5 fruit fly cellular contexts compared by ENCODE assay signal in genomic region chr3R:14886011-14886534, dm6.
A peak's percentile ranks its signal among the peaks of the same experiment; 100 is the strongest.
TF ChIP-seq lines count a peak whose summit lies in the region.

Gene Rrp6, minus strand, starts transcription at chr3R:14886246.
Gene CG33331, plus strand, starts transcription at chr3R:14886456.
Gene CG33332, plus strand, starts transcription at chr3R:14886456.

- peak; percentile 57 for TF ChIP-seq CTCF in whole organism, embryonic (GFP tag; optimal IDR thresholded peaks at IDR 0.05; lab: Kevin White, UChicago)

TF ChIP-seq in whole organism, adult, 20 proteins besides CTCF, POLR2A, EP300 and RAD21 (continues in another document):
- TF ChIP-seq Mnt (GFP tag; optimal IDR thresholded peaks at IDR 0.05; lab: Kevin White, UChicago): peak; percentile 92
- TF ChIP-seq CG7045 (GFP tag; optimal IDR thresholded peaks at IDR 0.05; lab: Kevin White, UChicago): peak; percentile 85
- no peak for TF ChIP-seq toe (GFP tag; optimal IDR thresholded peaks at IDR 0.05; lab: Kevin White, UChicago)
- peak; percentile 83 for TF ChIP-seq CG1620 (GFP tag; optimal IDR thresholded peaks at IDR 0.05; lab: Kevin White, UChicago)
- no peak for TF ChIP-seq cnc (optimal IDR thresholded peaks at IDR 0.05; lab: Kevin White, UChicago)
- peak; percentile 83 for TF ChIP-seq CG11617 (GFP tag; optimal IDR thresholded peaks at IDR 0.05; lab: Kevin White, UChicago)
- no peak for TF ChIP-seq kay (GFP tag; lab: Kevin White, UChicago; ENCODE audit: borderline replicate concordance)
- no peak for TF ChIP-seq CG5204 (GFP tag; optimal IDR thresholded peaks at IDR 0.05; lab: Kevin White, UChicago)
- TF ChIP-seq CG12768 (GFP tag; optimal IDR thresholded peaks at IDR 0.05; lab: Kevin White, UChicago): peak; percentile 88
- peak; percentile 90 for TF ChIP-seq Crg-1 (GFP tag; optimal IDR thresholded peaks at IDR 0.05; lab: Kevin White, UChicago)
- TF ChIP-seq CG7101 (tag; optimal IDR thresholded peaks at IDR 0.05; lab: Kevin White, UChicago): peak; percentile 85
- TF ChIP-seq Clk (GFP tag; optimal IDR thresholded peaks at IDR 0.05; lab: Kevin White, UChicago): peak; percentile 73
- peak; percentile 83 for TF ChIP-seq bab1 (GFP tag; optimal IDR thresholded peaks at IDR 0.05; lab: Kevin White, UChicago)
- TF ChIP-seq Hr96 (GFP tag; optimal IDR thresholded peaks at IDR 0.05; lab: Kevin White, UChicago): no peak
- peak; percentile 64 for TF ChIP-seq ovo (GFP tag; optimal IDR thresholded peaks at IDR 0.05; lab: Kevin White, UChicago)
- TF ChIP-seq pad (GFP tag; optimal IDR thresholded peaks at IDR 0.05; lab: Kevin White, UChicago): peak; percentile 76
- peak; percentile 52 for TF ChIP-seq tj (GFP tag; optimal IDR thresholded peaks at IDR 0.05; lab: Kevin White, UChicago)
- TF ChIP-seq CG33017 (tag; optimal IDR thresholded peaks at IDR 0.05; lab: Kevin White, UChicago): peak; percentile 76

TF ChIP-seq in whole organism, embryonic, 481 proteins besides CTCF, POLR2A, EP300 and RAD21 (continues in another document):
- peak; percentile 69 for TF ChIP-seq mam (GFP tag; optimal IDR thresholded peaks at IDR 0.05; lab: Kevin White, UChicago)
- no peak for TF ChIP-seq exex (tag; optimal IDR thresholded peaks at IDR 0.05; lab: Kevin White, UChicago)
- TF ChIP-seq da (GFP tag; optimal IDR thresholded peaks at IDR 0.05; lab: Kevin White, UChicago): no peak
- no peak for TF ChIP-seq en (GFP tag; optimal IDR thresholded peaks at IDR 0.05; lab: Kevin White, UChicago)
- TF ChIP-seq HLH54F (GFP tag; optimal IDR thresholded peaks at IDR 0.05; lab: Kevin White, UChicago): peak; percentile 74
- TF ChIP-seq pfk (GFP tag; optimal IDR thresholded peaks at IDR 0.05; lab: Kevin White, UChicago): peak; percentile 22
- no peak for TF ChIP-seq pb (GFP tag; optimal IDR thresholded peaks at IDR 0.05; lab: Kevin White, UChicago)
- TF ChIP-seq Asciz (GFP tag; optimal IDR thresholded peaks at IDR 0.05; lab: Kevin White, UChicago): no peak
- peak; percentile 63 for TF ChIP-seq CG12942 (GFP tag; optimal IDR thresholded peaks at IDR 0.05; lab: Kevin White, UChicago)
- TF ChIP-seq CG10979 (tag; optimal IDR thresholded peaks at IDR 0.05; lab: Kevin White, UChicago): peak; percentile 47
- TF ChIP-seq GATAe (GFP tag; conservative IDR thresholded peaks at IDR 0.05; lab: Robert Waterston, UW): no peak
- TF ChIP-seq HLH3B (GFP tag; IDR thresholded peaks at IDR 0.05; lab: Robert Waterston, UW): peak; percentile 40; the same call in 1 of the 2 replicates
- peak; percentile 90 for TF ChIP-seq Sry-β (GFP tag; optimal IDR thresholded peaks at IDR 0.05; lab: Kevin White, UChicago)
- no peak for TF ChIP-seq aop (GFP tag; IDR thresholded peaks at IDR 0.05; lab: Robert Waterston, UW)
- TF ChIP-seq Nf-YC (tag; optimal IDR thresholded peaks at IDR 0.05; lab: Kevin White, UChicago): peak; percentile 72
- peak; percentile 34; the same call in 1 of the 2 replicates for TF ChIP-seq Ada2b (GFP tag; IDR thresholded peaks at IDR 0.05; lab: Robert Waterston, UW)
- TF ChIP-seq CG10565 (GFP tag; optimal IDR thresholded peaks at IDR 0.05; lab: Kevin White, UChicago): no peak
- peak; percentile 74 for TF ChIP-seq CG30020 (tag; optimal IDR thresholded peaks at IDR 0.05; lab: Kevin White, UChicago)

TF ChIP-seq in whole organism, prepupa, 60 proteins besides CTCF, POLR2A, EP300 and RAD21 (continues in another document):
- TF ChIP-seq CG16779 (tag; optimal IDR thresholded peaks at IDR 0.05; lab: Kevin White, UChicago) (no peak), Eip78C (GFP tag; lab: Kevin White, UChicago) (no peak), vri (GFP tag; optimal IDR thresholded peaks at IDR 0.05; lab: Kevin White, UChicago) (no peak), eg (GFP tag; IDR thresholded peaks at IDR 0.05; lab: Robert Waterston, UW) (no peak; the same call in 1 of the 3 replicates), CG4318 (GFP tag; optimal IDR thresholded peaks at IDR 0.05; lab: Kevin White, UChicago) (no peak), CG11762 (GFP tag; optimal IDR thresholded peaks at IDR 0.05; lab: Kevin White, UChicago; ENCODE audit: insufficient read depth) (no peak), achi (GFP tag; optimal IDR thresholded peaks at IDR 0.05; lab: Kevin White, UChicago) (no peak), Eip93F (GFP tag; optimal IDR thresholded peaks at IDR 0.05; lab: Kevin White, UChicago) (no peak), CG32006 (GFP tag; optimal IDR thresholded peaks at IDR 0.05; lab: Kevin White, UChicago) (no peak), CG34406 (GFP tag; optimal IDR thresholded peaks at IDR 0.05; lab: Kevin White, UChicago) (no peak), CG9139 (GFP tag; optimal IDR thresholded peaks at IDR 0.05; lab: Kevin White, UChicago) (no peak), Sox102F (GFP tag; optimal IDR thresholded peaks at IDR 0.05; lab: Kevin White, UChicago) (no peak), CG6854 (GFP tag; optimal IDR thresholded peaks at IDR 0.05; lab: Kevin White, UChicago) (no peak), dsx (GFP tag; optimal IDR thresholded peaks at IDR 0.05; lab: Kevin White, UChicago; ENCODE audit: poor library complexity, severe bottlenecking) (no peak), OdsH (GFP tag; optimal IDR thresholded peaks at IDR 0.05; lab: Kevin White, UChicago) (no peak), CG6792 (GFP tag; optimal IDR thresholded peaks at IDR 0.05; lab: Kevin White, UChicago) (peak; percentile 69), CG3919 (GFP tag; optimal IDR thresholded peaks at IDR 0.05; lab: Kevin White, UChicago) (peak; percentile 80), CG10669 (GFP tag; optimal IDR thresholded peaks at IDR 0.05; lab: Kevin White, UChicago) (no peak), CG11294 (GFP tag; IDR thresholded peaks at IDR 0.05; lab: Robert Waterston, UW) (peak; percentile 18; the same call in 1 of the 2 replicates), fd85E (GFP tag; optimal IDR thresholded peaks at IDR 0.05; lab: Kevin White, UChicago) (no peak)

TF ChIP-seq in whole organism, pupa, 21 proteins besides CTCF, POLR2A, EP300 and RAD21:
- TF ChIP-seq CG13204 (GFP tag; optimal IDR thresholded peaks at IDR 0.05; lab: Kevin White, UChicago) (no peak), Pif1A (GFP tag; optimal IDR thresholded peaks at IDR 0.05; lab: Kevin White, UChicago) (no peak), gl (tag; optimal IDR thresholded peaks at IDR 0.05; lab: Kevin White, UChicago) (no peak), Pif1B (GFP tag; optimal IDR thresholded peaks at IDR 0.05; lab: Kevin White, UChicago) (no peak), CG4496 (GFP tag; IDR thresholded peaks at IDR 0.05; lab: Robert Waterston, UW) (peak; percentile 61; the same call in 2 of the 3 replicates), CG17806 (tag; optimal IDR thresholded peaks at IDR 0.05; lab: Kevin White, UChicago) (peak; percentile 49), CG8159 (tag; optimal IDR thresholded peaks at IDR 0.05; lab: Kevin White, UChicago) (peak; percentile 27), EcR (GFP tag; optimal IDR thresholded peaks at IDR 0.05; lab: Kevin White, UChicago) (no peak), D1 (tag; optimal IDR thresholded peaks at IDR 0.05; lab: Kevin White, UChicago) (no peak), fd96Ca (GFP tag; IDR thresholded peaks at IDR 0.05; lab: Robert Waterston, UW) (no peak), rn (GFP tag; IDR thresholded peaks at IDR 0.05; lab: Robert Waterston, UW) (0 out of 2 replicates have a peak, but pooled peaks have one; percentile 10), CG14655 (GFP tag; optimal IDR thresholded peaks at IDR 0.05; lab: Kevin White, UChicago) (no peak), Ets98B (GFP tag; IDR thresholded peaks at IDR 0.05; lab: Robert Waterston, UW) (peak; percentile 57), CG8301 (tag; optimal IDR thresholded peaks at IDR 0.05; lab: Kevin White, UChicago) (no peak), Snoo (tag; optimal IDR thresholded peaks at IDR 0.05; lab: Kevin White, UChicago) (peak; percentile 46), CG34367 (tag; optimal IDR thresholded peaks at IDR 0.05; lab: Kevin White, UChicago) (peak; percentile 62), CG15710 (tag; optimal IDR thresholded peaks at IDR 0.05; lab: Kevin White, UChicago) (peak; percentile 69), CG9948 (tag; optimal IDR thresholded peaks at IDR 0.05; lab: Kevin White, UChicago) (peak; percentile 54), CG10348 (GFP tag; IDR thresholded peaks at IDR 0.05; lab: Robert Waterston, UW) (no peak), CG32121 (GFP tag; IDR thresholded peaks at IDR 0.05; lab: Robert Waterston, UW) (peak; percentile 78), CG12605 (GFP tag; IDR thresholded peaks at IDR 0.05; lab: Robert Waterston, UW) (no peak)
TF ChIP-seq in whole organism, pupa: peak in this region for 10.

TF ChIP-seq in whole organism, wandering third instar larva, 38 proteins besides CTCF, POLR2A, EP300 and RAD21:
- TF ChIP-seq ey (GFP tag; optimal IDR thresholded peaks at IDR 0.05; lab: Kevin White, UChicago) (peak; percentile 66), dmrt93B (GFP tag; optimal IDR thresholded peaks at IDR 0.05; lab: Kevin White, UChicago) (no peak), usp (GFP tag; optimal IDR thresholded peaks at IDR 0.05; lab: Kevin White, UChicago) (no peak), psq (GFP tag; optimal IDR thresholded peaks at IDR 0.05; lab: Kevin White, UChicago) (peak; percentile 72), CrebA (GFP tag; optimal IDR thresholded peaks at IDR 0.05; lab: Kevin White, UChicago; ENCODE audit: borderline replicate concordance) (no peak), sv (GFP tag; optimal IDR thresholded peaks at IDR 0.05; lab: Kevin White, UChicago) (peak; percentile 62), Rel (GFP tag; optimal IDR thresholded peaks at IDR 0.05; lab: Kevin White, UChicago) (no peak), Rel (tag; optimal IDR thresholded peaks at IDR 0.05; lab: Kevin White, UChicago) (no peak), dl (GFP tag; optimal IDR thresholded peaks at IDR 0.05; lab: Kevin White, UChicago; ENCODE audit: insufficient read depth in 1 of 2, partially characterized antibody in 2 of 2) (no peak), lola (GFP tag; optimal IDR thresholded peaks at IDR 0.05; lab: Kevin White, UChicago) (no peak), CG9705 (GFP tag; optimal IDR thresholded peaks at IDR 0.05; lab: Kevin White, UChicago) (peak; percentile 52), Sp1 (GFP tag; optimal IDR thresholded peaks at IDR 0.05; lab: Kevin White, UChicago) (peak; percentile 71), OdsH (GFP tag; optimal IDR thresholded peaks at IDR 0.05; lab: Kevin White, UChicago) (peak; percentile 70), GATAd (GFP tag; optimal IDR thresholded peaks at IDR 0.05; lab: Kevin White, UChicago) (peak; percentile 20), Hr83 (GFP tag; optimal IDR thresholded peaks at IDR 0.05; lab: Kevin White, UChicago; ENCODE audit: poor library complexity, severe bottlenecking) (peak; percentile 86), Myc (optimal IDR thresholded peaks at IDR 0.05; lab: Kevin White, UChicago) (peak; percentile 79), foxo (GFP tag; optimal IDR thresholded peaks at IDR 0.05; lab: Kevin White, UChicago) (peak in 1 of 2 experiments; percentile 86), rgr (GFP tag; optimal IDR thresholded peaks at IDR 0.05; lab: Kevin White, UChicago) (peak; percentile 85), HLH106 (tag; optimal IDR thresholded peaks at IDR 0.05; lab: Kevin White, UChicago) (peak; percentile 79), h (GFP tag; optimal IDR thresholded peaks at IDR 0.05; lab: Kevin White, UChicago) (peak; percentile 77), dsf (GFP tag; optimal IDR thresholded peaks at IDR 0.05; lab: Kevin White, UChicago; ENCODE audit: borderline replicate concordance) (no peak)
